Fruit fly (Drosophila melanogaster): ENCODE measurements around the gene DCTN1-p150.

DCTN1-p150 gene

dm6 chr3L:13952484-13953048 is 23.4 kb downstream of the DCTN1-p150 start:
- no peak for TF ChIP-seq Rel (GFP tag; optimal IDR thresholded peaks at IDR 0.05)
- TF ChIP-seq Rel (tag; optimal IDR thresholded peaks at IDR 0.05), result peak; percentile 16
- TF ChIP-seq CrebA (GFP tag; optimal IDR thresholded peaks at IDR 0.05; ENCODE audit: borderline replicate concordance), result peak; percentile 23
- TF ChIP-seq h (GFP tag; optimal IDR thresholded peaks at IDR 0.05), result peak; percentile 80
- TF ChIP-seq foxo (GFP tag; optimal IDR thresholded peaks at IDR 0.05), result no peak

- no peak for TF ChIP-seq Dif (GFP tag; optimal IDR thresholded peaks at IDR 0.05; ENCODE audit: partially characterized antibody)
- no peak for TF ChIP-seq Hr83 (GFP tag; optimal IDR thresholded peaks at IDR 0.05; ENCODE audit: poor library complexity, severe bottlenecking)
- TF ChIP-seq CrebA (GFP tag; optimal IDR thresholded peaks at IDR 0.05; ENCODE audit: borderline replicate concordance), result no peak
- TF ChIP-seq sv (GFP tag; optimal IDR thresholded peaks at IDR 0.05), result no peak
- TF ChIP-seq psq (GFP tag; optimal IDR thresholded peaks at IDR 0.05), result no peak
- TF ChIP-seq foxo (GFP tag; optimal IDR thresholded peaks at IDR 0.05), result no peak
- no peak for TF ChIP-seq Myc (optimal IDR thresholded peaks at IDR 0.05)
- TF ChIP-seq Rel (GFP tag; optimal IDR thresholded peaks at IDR 0.05), result no peak
- TF ChIP-seq Rel (tag; optimal IDR thresholded peaks at IDR 0.05), result no peak
- no peak for TF ChIP-seq h (GFP tag; optimal IDR thresholded peaks at IDR 0.05)
- TF ChIP-seq Hr78 (GFP tag; optimal IDR thresholded peaks at IDR 0.05), result no peak
Observed at dm6 chr3L:13956667-13957066, 27.5 kb downstream of the DCTN1-p150 start.

- peak in 1 of 2 experiments; percentile 34 for TF ChIP-seq foxo (GFP tag; optimal IDR thresholded peaks at IDR 0.05)
- peak; percentile 14 for TF ChIP-seq OdsH (GFP tag; optimal IDR thresholded peaks at IDR 0.05)
- TF ChIP-seq sv (GFP tag; optimal IDR thresholded peaks at IDR 0.05), result peak; percentile 39
- TF ChIP-seq Vsx2 (GFP tag; optimal IDR thresholded peaks at IDR 0.05; ENCODE audit: partially characterized antibody), result no peak
- no peak for TF ChIP-seq ey (GFP tag; optimal IDR thresholded peaks at IDR 0.05)
- peak; percentile 6 for TF ChIP-seq psq (GFP tag; optimal IDR thresholded peaks at IDR 0.05)
- peak; percentile 19 for TF ChIP-seq rgr (GFP tag; optimal IDR thresholded peaks at IDR 0.05)
- TF ChIP-seq h (GFP tag; optimal IDR thresholded peaks at IDR 0.05), result peak; percentile 5
- no peak for TF ChIP-seq tai (GFP tag; optimal IDR thresholded peaks at IDR 0.05)
Observed at dm6 chr3L:13957212-13957668, 28.1 kb downstream of the DCTN1-p150 start.

dm6 chr3L:13957789-13958188 is 28.6 kb downstream of the DCTN1-p150 start:
- no peak for TF ChIP-seq ey (GFP tag; optimal IDR thresholded peaks at IDR 0.05)
- no peak for TF ChIP-seq HLH106 (tag; optimal IDR thresholded peaks at IDR 0.05)
- no peak for TF ChIP-seq jim (GFP tag; optimal IDR thresholded peaks at IDR 0.05)
- no peak for TF ChIP-seq CG32264 (GFP tag; optimal IDR thresholded peaks at IDR 0.05)
- TF ChIP-seq Myc (optimal IDR thresholded peaks at IDR 0.05), result no peak
- TF ChIP-seq sv (GFP tag; optimal IDR thresholded peaks at IDR 0.05), result no peak
- no peak for TF ChIP-seq Dfd (GFP tag; optimal IDR thresholded peaks at IDR 0.05)
- TF ChIP-seq N (GFP tag; optimal IDR thresholded peaks at IDR 0.05), result no peak
- TF ChIP-seq brk (GFP tag; optimal IDR thresholded peaks at IDR 0.05), result no peak
- TF ChIP-seq Hr78 (GFP tag; optimal IDR thresholded peaks at IDR 0.05), result no peak
- TF ChIP-seq Rel (GFP tag; optimal IDR thresholded peaks at IDR 0.05), result no peak
- TF ChIP-seq Rel (tag; optimal IDR thresholded peaks at IDR 0.05), result no peak
- TF ChIP-seq lola (GFP tag; optimal IDR thresholded peaks at IDR 0.05), result no peak
- TF ChIP-seq br (GFP tag; optimal IDR thresholded peaks at IDR 0.05), result no peak
- TF ChIP-seq dmrt93B (GFP tag; optimal IDR thresholded peaks at IDR 0.05), result no peak

- no peak for TF ChIP-seq pan (optimal IDR thresholded peaks at IDR 0.05)
- TF ChIP-seq GATAd (GFP tag; optimal IDR thresholded peaks at IDR 0.05), result no peak
- no peak for TF ChIP-seq fru (GFP tag; optimal IDR thresholded peaks at IDR 0.05)
- TF ChIP-seq rgr (GFP tag; optimal IDR thresholded peaks at IDR 0.05), result no peak
- peak; percentile 7 for TF ChIP-seq sage (GFP tag; optimal IDR thresholded peaks at IDR 0.05)
- TF ChIP-seq usp (GFP tag; optimal IDR thresholded peaks at IDR 0.05), result no peak
- TF ChIP-seq brk (GFP tag; optimal IDR thresholded peaks at IDR 0.05), result no peak
- no peak for TF ChIP-seq Vsx2 (GFP tag; optimal IDR thresholded peaks at IDR 0.05; ENCODE audit: partially characterized antibody)
- TF ChIP-seq dl (GFP tag; optimal IDR thresholded peaks at IDR 0.05; ENCODE audit: insufficient read depth in 1 of 2, partially characterized antibody in 2 of 2), result no peak
- peak; percentile 69 for TF ChIP-seq jim (GFP tag; optimal IDR thresholded peaks at IDR 0.05)
- no peak for TF ChIP-seq Sp1 (GFP tag; optimal IDR thresholded peaks at IDR 0.05)
- no peak for TF ChIP-seq Mio (GFP tag; optimal IDR thresholded peaks at IDR 0.05)
- TF ChIP-seq Jra (GFP tag; optimal IDR thresholded peaks at IDR 0.05), result peak; percentile 48
- TF ChIP-seq sv (GFP tag; optimal IDR thresholded peaks at IDR 0.05), result no peak
- no peak for TF ChIP-seq CG9705 (GFP tag; optimal IDR thresholded peaks at IDR 0.05)
- TF ChIP-seq OdsH (GFP tag; optimal IDR thresholded peaks at IDR 0.05), result no peak
- TF ChIP-seq Hr83 (GFP tag; optimal IDR thresholded peaks at IDR 0.05; ENCODE audit: poor library complexity, severe bottlenecking), result peak; percentile 91
- no peak for TF ChIP-seq Hnf4 (GFP tag; optimal IDR thresholded peaks at IDR 0.05)
- TF ChIP-seq br (GFP tag; optimal IDR thresholded peaks at IDR 0.05), result no peak
- no peak for TF ChIP-seq h (GFP tag; optimal IDR thresholded peaks at IDR 0.05)
- TF ChIP-seq Dfd (GFP tag; optimal IDR thresholded peaks at IDR 0.05), result no peak
- no peak for TF ChIP-seq lola (GFP tag; optimal IDR thresholded peaks at IDR 0.05)
- no peak for TF ChIP-seq tai (GFP tag; optimal IDR thresholded peaks at IDR 0.05)
- TF ChIP-seq CrebA (GFP tag; optimal IDR thresholded peaks at IDR 0.05; ENCODE audit: borderline replicate concordance), result no peak
- peak; percentile 35 for TF ChIP-seq woc (GFP tag; optimal IDR thresholded peaks at IDR 0.05)
Observed at dm6 chr3L:13964635-13965501, 35.7 kb downstream of the DCTN1-p150 start, which contains the start of the genes Meics, Nxf3 and ssp2. Gene Meics, minus strand, starts transcription at chr3L:13964702. Gene Nxf3, plus strand, starts transcription at chr3L:13965203. Gene ssp2, plus strand, starts transcription at chr3L:13965203.
